Worm (Caenorhabditis elegans): ENCODE results near the gene spp-20.

- TF ChIP-seq snpc-4 (tag; optimal IDR thresholded peaks at IDR 0.05) (no peak), elt-3 (tag; optimal IDR thresholded peaks at IDR 0.05) (no peak), nhr-23 (tag; optimal IDR thresholded peaks at IDR 0.05) (no peak), skn-1 (tag; optimal IDR thresholded peaks at IDR 0.05) (no peak), aly-2 (tag; optimal IDR thresholded peaks at IDR 0.05) (no peak), nhr-12 (tag; optimal IDR thresholded peaks at IDR 0.05) (no peak)
These were observed 22.0 kb upstream of the spp-20 start, which contains the start of gene EGAP9.3 for ce11 chrV:6579992-6580391.
